Fruit fly (Drosophila melanogaster) whole organism, prepupa: ENCODE measurements around the gene snky.
A peak's percentile ranks its signal among the peaks of the same experiment; 100 is the strongest.

Experiments
- Blimp-1 ChIP-seq: fragments of 200-800 bp; sonication (Bioruptor generic); optimal IDR thresholded peaks from 3 replicates; lab custom pipeline; 2017; ENCODE audit warnings: missing biosample characterization, missing genetic modification characterization, mild to moderate bottlenecking, moderate library complexity, missing genetic modification reagents
- CG10669 ChIP-seq: fragments of 200-800 bp; sonication (Bioruptor generic); optimal IDR thresholded peaks from 3 replicates; lab custom pipeline; 2018; ENCODE audit warnings: missing biosample characterization, mild to moderate bottlenecking, missing genetic modification characterization, moderate library complexity
- CG11294 ChIP-seq: fragments of 200-800 bp; sonication (Bioruptor generic); IDR thresholded peaks from 2 replicates; pipeline ENCODE4 v1.3.6; 2022; ENCODE audit warnings: missing biosample characterization, missing genetic modification characterization
- CG15336 ChIP-seq: fragments of 200-800 bp; sonication (Bioruptor generic); IDR thresholded peaks from 2 replicates; pipeline ENCODE4 v1.3.6; 2022; ENCODE audit warnings: missing biosample characterization, missing genetic modification characterization
- CG1621 ChIP-seq: fragments of 200-800 bp; sonication (Bioruptor generic); optimal IDR thresholded peaks from 3 replicates; lab custom pipeline; 2018; ENCODE audit warnings: missing biosample characterization, mild to moderate bottlenecking, missing genetic modification characterization
- CG3032 ChIP-seq: fragments of 200-800 bp; optimal IDR thresholded peaks from 2 replicates; lab custom pipeline; 2019; ENCODE audit warnings: missing biosample characterization, mild to moderate bottlenecking, missing genetic modification characterization, moderate library complexity
- CG31627 ChIP-seq: fragments of 200-800 bp; sonication (Bioruptor generic); optimal IDR thresholded peaks from 3 replicates; lab custom pipeline; 2016; ENCODE audit warnings: missing biosample characterization, missing genetic modification characterization
- CG32006 ChIP-seq: fragments of 200-800 bp; sonication (Bioruptor generic); optimal IDR thresholded peaks from 3 replicates; lab custom pipeline; 2017; ENCODE audit warnings: missing biosample characterization, mild to moderate bottlenecking, missing genetic modification characterization
- CG34406 ChIP-seq: fragments of 200-800 bp; sonication (Bioruptor generic); optimal IDR thresholded peaks from 3 replicates; lab custom pipeline; 2016; ENCODE audit warnings: missing biosample characterization, missing genetic modification characterization
- CG3919 ChIP-seq: fragments of 200-800 bp; sonication (Bioruptor generic); optimal IDR thresholded peaks from 3 replicates; lab custom pipeline; 2016; ENCODE audit warnings: missing biosample characterization, missing genetic modification characterization
- CG4318 ChIP-seq: fragments of 200-800 bp; sonication (Bioruptor generic); optimal IDR thresholded peaks from 3 replicates; lab custom pipeline; 2017; ENCODE audit warnings: missing biosample characterization, mild to moderate bottlenecking, missing genetic modification characterization
- CG6808 ChIP-seq: fragments of 200-800 bp; sonication (Bioruptor generic); optimal IDR thresholded peaks from 3 replicates; lab custom pipeline; 2017; ENCODE audit warnings: missing biosample characterization, missing genetic modification characterization, mild to moderate bottlenecking, moderate library complexity, missing genetic modification reagents
- CG7368 ChIP-seq: fragments of 200-800 bp; sonication (Bioruptor generic); optimal IDR thresholded peaks from 3 replicates; lab custom pipeline; 2016; ENCODE audit warnings: missing biosample characterization, missing genetic modification characterization
- CG8119 ChIP-seq: fragments of 200-800 bp; sonication (Bioruptor generic); IDR thresholded peaks from 3 replicates; pipeline ENCODE4 v1.3.6; 2022; ENCODE audit warnings: missing biosample characterization, missing genetic modification characterization
- CG8319 ChIP-seq: fragments of 200-800 bp; sonication (Bioruptor generic); optimal IDR thresholded peaks from 3 replicates; lab custom pipeline; 2016; ENCODE audit warnings: missing biosample characterization, missing genetic modification characterization
- CG8632 ChIP-seq: fragments of 200-800 bp; sonication (Bioruptor generic); optimal IDR thresholded peaks from 3 replicates; lab custom pipeline; 2016; ENCODE audit warnings: missing biosample characterization, missing genetic modification characterization
- Eip75B ChIP-seq: fragments of 200-800 bp; sonication (Bioruptor generic); optimal IDR thresholded peaks from 3 replicates; lab custom pipeline; 2016; ENCODE audit warnings: missing biosample characterization, missing genetic modification characterization
- Eip78C ChIP-seq: fragments of 200-800 bp; sonication (Bioruptor generic); peaks from one replicate; lab custom pipeline; 2016; ENCODE audit warnings: missing biosample characterization, missing genetic modification characterization
- Eip93F ChIP-seq: fragments of 200-800 bp; sonication (Bioruptor generic); optimal IDR thresholded peaks from 2 replicates; lab custom pipeline; 2016; ENCODE audit warnings: missing biosample characterization, mild to moderate bottlenecking, missing genetic modification characterization
- Ets21C ChIP-seq: fragments of 200-800 bp; sonication (Bioruptor generic); optimal IDR thresholded peaks from 3 replicates; lab custom pipeline; 2016; ENCODE audit warnings: missing biosample characterization, missing genetic modification characterization
- Gug ChIP-seq: fragments of 200-800 bp; sonication (Bioruptor generic); IDR thresholded peaks from 2 replicates; pipeline ENCODE4 v1.3.6; 2022; ENCODE audit warnings: missing biosample characterization, missing genetic modification characterization
- Hr39 ChIP-seq: fragments of 200-800 bp; sonication (Bioruptor generic); optimal IDR thresholded peaks from 2 replicates; lab custom pipeline; 2016; ENCODE audit warnings: missing biosample characterization, missing genetic modification characterization
- Lpt ChIP-seq: fragments of 200-800 bp; sonication (Bioruptor generic); optimal IDR thresholded peaks from 3 replicates; lab custom pipeline; 2016; ENCODE audit warnings: missing biosample characterization, missing genetic modification characterization
- Met ChIP-seq: fragments of 200-800 bp; sonication (Bioruptor generic); optimal IDR thresholded peaks from 3 replicates; lab custom pipeline; 2016; ENCODE audit warnings: missing biosample characterization, missing genetic modification characterization
- OdsH ChIP-seq: fragments of 200-800 bp; sonication (Bioruptor generic); optimal IDR thresholded peaks from 3 replicates; lab custom pipeline; 2016; ENCODE audit warnings: missing biosample characterization, missing genetic modification characterization
- Sox102F ChIP-seq: fragments of 200-800 bp; sonication (Bioruptor generic); optimal IDR thresholded peaks from 2 replicates; lab custom pipeline; 2016; ENCODE audit warnings: missing biosample characterization, mild to moderate bottlenecking, missing genetic modification characterization
- Sox15 ChIP-seq: fragments of 200-800 bp; sonication (Bioruptor generic); optimal IDR thresholded peaks from 3 replicates; lab custom pipeline; 2016; ENCODE audit warnings: missing biosample characterization, missing genetic modification characterization
- achi ChIP-seq: fragments of 200-800 bp; sonication (Bioruptor generic); optimal IDR thresholded peaks from 3 replicates; lab custom pipeline; 2016; ENCODE audit warnings: missing biosample characterization, missing genetic modification characterization
- acj6 ChIP-seq: fragments of 200-800 bp; sonication (Bioruptor generic); optimal IDR thresholded peaks from 3 replicates; lab custom pipeline; 2016; ENCODE audit warnings: missing biosample characterization, missing genetic modification characterization
- dsx ChIP-seq: fragments of 200-800 bp; optimal IDR thresholded peaks from 3 replicates; lab custom pipeline; 2019; ENCODE audit warnings: missing biosample characterization, mild to moderate bottlenecking, missing genetic modification characterization, moderate library complexity; ENCODE audit not compliant: poor library complexity, severe bottlenecking
- eg ChIP-seq: fragments of 200-800 bp; sonication (Bioruptor generic); IDR thresholded peaks from 3 replicates; pipeline ENCODE4 v1.3.6; 2022; ENCODE audit warnings: missing biosample characterization, missing genetic modification characterization
- esn ChIP-seq: fragments of 200-800 bp; sonication (Bioruptor generic); optimal IDR thresholded peaks from 2 replicates; lab custom pipeline; 2016; ENCODE audit warnings: missing biosample characterization, mild to moderate bottlenecking, missing genetic modification characterization, moderate library complexity
- fd59A ChIP-seq: fragments of 200-800 bp; sonication (Bioruptor generic); optimal IDR thresholded peaks from 2 replicates; lab custom pipeline; 2017; ENCODE audit warnings: missing biosample characterization, mild to moderate bottlenecking, missing genetic modification characterization, missing genetic modification reagents
- lz ChIP-seq: fragments of 200-800 bp; sonication (Bioruptor generic); optimal IDR thresholded peaks from 3 replicates; lab custom pipeline; 2016; ENCODE audit warnings: missing biosample characterization, missing genetic modification characterization
- net ChIP-seq: fragments of 200-800 bp; sonication (Bioruptor generic); optimal IDR thresholded peaks from 3 replicates; lab custom pipeline; 2016; ENCODE audit warnings: missing biosample characterization, missing genetic modification characterization
- pdm3 ChIP-seq: fragments of 200-800 bp; sonication (Bioruptor generic); optimal IDR thresholded peaks from 3 replicates; lab custom pipeline; 2016; ENCODE audit warnings: missing biosample characterization, missing genetic modification characterization
- salr ChIP-seq, 2 experiments: fragments of 200-800 bp; sonication (Bioruptor generic); optimal IDR thresholded peaks; 3 replicates each; lab custom pipeline; 2016 to 2018; ENCODE audit warnings: missing biosample characterization in 2 of 2, missing genetic modification characterization in 2 of 2, mild to moderate bottlenecking in 1 of 2
- ss ChIP-seq, 2 experiments: fragments of 200-800 bp; sonication (Bioruptor generic); optimal IDR thresholded peaks; 2 replicates in 1 of 2; 3 replicates in 1 of 2; lab custom pipeline; 2017 to 2018; ENCODE audit warnings: mild to moderate bottlenecking in 2 of 2, missing biosample characterization in 2 of 2, missing genetic modification characterization in 2 of 2, moderate library complexity in 1 of 2
- svp ChIP-seq: fragments of 200-800 bp; sonication (Bioruptor generic); peaks from one replicate; lab custom pipeline; 2016; ENCODE audit warnings: missing biosample characterization, missing genetic modification characterization
- topi ChIP-seq: fragments of 200-800 bp; sonication (Bioruptor generic); optimal IDR thresholded peaks from 3 replicates; lab custom pipeline; 2016; ENCODE audit warnings: missing biosample characterization, missing genetic modification characterization

The snky gene

DNA sequence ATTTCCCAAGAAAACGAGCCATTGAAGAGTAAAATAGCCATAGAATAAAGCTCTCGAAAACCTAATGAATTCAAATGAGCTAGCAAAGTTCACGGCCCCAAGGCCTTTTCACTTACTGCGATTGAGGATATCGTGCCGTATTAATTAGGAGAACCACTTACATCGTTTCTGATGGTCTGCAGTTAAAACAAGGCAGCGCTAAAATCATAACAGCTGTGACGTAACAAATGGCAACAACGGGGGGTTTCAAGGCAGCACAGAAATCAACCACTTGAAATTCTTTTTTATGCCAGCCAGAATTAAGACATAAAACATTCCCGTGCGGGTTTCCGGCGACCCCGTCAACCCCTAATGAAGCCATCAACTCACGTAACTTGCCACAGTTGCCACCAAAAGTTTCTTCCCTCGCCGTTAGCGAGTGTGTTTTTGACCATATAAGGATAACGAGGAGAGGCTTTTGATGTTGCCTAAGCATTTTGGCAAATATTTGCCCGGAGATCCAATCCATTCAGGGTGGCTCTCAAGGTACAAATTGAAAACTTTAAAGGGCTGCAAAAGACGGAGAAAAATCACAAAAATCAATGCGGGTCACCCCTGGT lies 35.9 kb downstream of the snky start:
- no peak for TF ChIP-seq Gug (GFP tag; lab: Robert Waterston, UW)
- TF ChIP-seq CG8119 (GFP tag; lab: Robert Waterston, UW), result no peak
- TF ChIP-seq CG10669 (GFP tag; lab: Kevin White, UChicago), result no peak
- TF ChIP-seq CG7368 (GFP tag; lab: Kevin White, UChicago), result no peak
- TF ChIP-seq CG8632 (GFP tag; lab: Kevin White, UChicago), result no peak
- TF ChIP-seq Eip78C (GFP tag; lab: Kevin White, UChicago), result no peak
- no peak for TF ChIP-seq Ets21C (GFP tag; lab: Kevin White, UChicago)
- no peak for TF ChIP-seq CG11294 (GFP tag; lab: Robert Waterston, UW)
- no peak for TF ChIP-seq Eip93F
- TF ChIP-seq CG32006, result no peak
- no peak for TF ChIP-seq topi (GFP tag; lab: Kevin White, UChicago)
- TF ChIP-seq Sox102F (GFP tag; lab: Kevin White, UChicago), result no peak
- TF ChIP-seq CG34406 (GFP tag; lab: Kevin White, UChicago), result no peak
- no peak for TF ChIP-seq achi (GFP tag; lab: Kevin White, UChicago)
- no peak for TF ChIP-seq Met (GFP tag; lab: Kevin White, UChicago)
- TF ChIP-seq fd59A, result no peak
- TF ChIP-seq CG4318, result no peak

DNA sequence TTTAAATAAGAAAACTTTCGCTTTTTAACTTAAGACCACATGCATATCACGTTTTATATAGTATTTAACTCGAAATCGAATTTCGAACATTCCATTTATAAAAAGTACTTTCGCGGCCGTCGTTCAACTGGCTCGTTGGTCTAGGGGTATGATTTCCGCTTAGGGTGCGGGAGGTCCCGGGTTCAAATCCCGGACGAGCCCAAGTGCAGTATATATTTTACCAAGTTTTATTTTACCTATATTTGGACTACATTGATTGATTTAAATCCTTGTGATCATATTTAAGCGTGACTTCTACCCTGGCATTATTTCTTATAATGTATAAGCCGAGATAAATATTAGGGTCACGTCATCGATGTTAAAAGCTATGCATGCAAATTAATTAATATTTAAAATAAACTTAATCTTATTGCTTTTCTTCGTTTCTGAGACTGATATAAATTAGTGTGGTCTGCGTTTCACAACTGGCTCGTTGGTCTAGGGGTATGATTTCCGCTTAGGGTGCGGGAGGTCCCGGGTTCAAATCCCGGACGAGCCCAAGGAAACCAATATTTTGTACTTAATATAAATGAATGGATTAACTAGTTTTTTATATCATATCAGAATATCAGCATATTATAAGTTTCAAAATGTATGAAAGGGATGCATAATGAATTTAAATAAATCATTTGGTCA lies 36.9 kb downstream of the snky start:
- no peak for TF ChIP-seq Sox15 (GFP tag; lab: Kevin White, UChicago)
- peak; percentile 61 for TF ChIP-seq svp
- TF ChIP-seq, all 60 proteins: peak for 1

DNA sequence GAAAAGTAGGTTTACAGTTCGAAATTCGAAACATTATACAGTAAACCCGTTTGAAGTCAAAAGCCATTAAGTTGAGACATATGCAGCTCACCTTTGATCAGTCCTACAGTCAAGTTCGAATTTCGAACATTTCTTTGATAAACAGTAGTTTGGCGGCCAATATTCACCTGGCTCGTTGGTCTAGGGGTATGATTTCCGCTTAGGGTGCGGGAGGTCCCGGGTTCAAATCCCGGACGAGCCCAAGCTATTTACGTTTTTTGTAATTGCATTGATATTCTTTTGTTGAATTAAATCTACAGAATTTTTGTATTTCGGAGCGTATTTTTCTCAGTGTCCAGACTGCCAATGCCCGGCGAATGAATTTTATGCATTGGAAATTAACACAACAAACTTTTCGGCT lies 37.9 kb downstream of the snky start:
- TF ChIP-seq CG8119 (GFP tag; lab: Robert Waterston, UW) (0 out of 3 replicates have a peak, but pooled peaks have one; percentile 16), Met (GFP tag; lab: Kevin White, UChicago) (peak; percentile 26), CG7368 (GFP tag; lab: Kevin White, UChicago) (no peak), net (GFP tag; lab: Kevin White, UChicago) (no peak), topi (GFP tag; lab: Kevin White, UChicago) (peak; percentile 31), Hr39 (GFP tag; lab: Kevin White, UChicago) (peak; percentile 9), OdsH (no peak), CG31627 (GFP tag; lab: Kevin White, UChicago) (peak; percentile 5), CG8632 (GFP tag; lab: Kevin White, UChicago) (no peak), Eip78C (GFP tag; lab: Kevin White, UChicago) (peak; percentile 62), esn (GFP tag; lab: Kevin White, UChicago) (peak; percentile 10), eg (GFP tag; lab: Robert Waterston, UW) (0 out of 3 replicates have a peak, but pooled peaks have one; percentile 22), acj6 (GFP tag; lab: Kevin White, UChicago) (peak; percentile 9), svp (peak; percentile 82)

DNA sequence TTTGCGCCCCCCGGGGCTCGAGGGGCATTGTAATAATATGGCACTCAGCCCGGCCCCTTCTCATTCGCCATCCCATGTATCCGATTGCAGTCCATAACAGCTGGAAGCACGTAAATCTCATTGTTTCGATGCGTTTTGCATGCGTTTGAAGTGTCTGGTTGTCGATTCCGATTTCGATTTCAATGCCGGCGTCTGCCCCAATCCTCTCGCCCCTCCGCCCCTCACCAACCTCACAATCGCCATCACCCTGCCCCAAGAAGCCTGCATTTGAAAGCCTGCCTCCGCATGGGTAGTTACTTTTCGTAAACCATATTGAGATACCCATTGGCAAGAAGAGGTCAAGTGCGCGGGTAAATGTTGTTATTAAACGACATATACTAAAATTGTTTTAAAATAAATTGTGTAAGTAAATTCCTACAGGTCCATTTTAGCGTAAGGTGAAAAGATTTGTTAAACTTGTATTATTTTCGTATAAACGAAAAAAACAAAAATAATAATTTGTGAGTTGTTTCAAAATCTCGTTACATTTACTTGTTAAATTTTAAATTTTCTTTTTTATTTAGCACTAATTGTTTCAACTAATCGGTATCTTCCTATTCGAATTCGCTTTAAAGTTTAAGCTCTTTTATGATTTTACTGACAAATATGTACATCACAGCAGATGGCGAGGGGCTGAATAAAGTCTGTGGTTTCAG lies 38.5 kb downstream of the snky start:
- TF ChIP-seq CG8119 (GFP tag; lab: Robert Waterston, UW) (peak; percentile 59), pdm3 (GFP tag; lab: Kevin White, UChicago) (no peak), Sox102F (GFP tag; lab: Kevin White, UChicago) (no peak), CG3032 (tag; lab: Kevin White, UChicago) (peak; percentile 73), fd59A (peak; percentile 26), CG31627 (GFP tag; lab: Kevin White, UChicago) (peak; percentile 10), salr (GFP tag; optimal IDR thresholded peaks at IDR 0.05; lab: Kevin White, UChicago) (peak in 1 of 2 experiments; percentile 83), achi (GFP tag; lab: Kevin White, UChicago) (peak; percentile 63), Lpt (GFP tag; lab: Kevin White, UChicago) (no peak), svp (no peak), CG3919 (peak; percentile 18), ss (GFP tag; optimal IDR thresholded peaks at IDR 0.05; lab: Kevin White, UChicago) (no peak), CG6808 (GFP tag; lab: Kevin White, UChicago) (peak; percentile 55), CG8319 (GFP tag; lab: Kevin White, UChicago) (peak; percentile 2), Blimp-1 (GFP tag; lab: Kevin White, UChicago) (peak; percentile 55), CG1621 (tag; lab: Kevin White, UChicago) (no peak), Ets21C (GFP tag; lab: Kevin White, UChicago) (no peak), Gug (GFP tag; lab: Robert Waterston, UW) (no peak), CG10669 (GFP tag; lab: Kevin White, UChicago) (peak; percentile 43), dsx (GFP tag; lab: Kevin White, UChicago) (no peak), Met (GFP tag; lab: Kevin White, UChicago) (no peak), CG34406 (GFP tag; lab: Kevin White, UChicago) (peak; percentile 72), Eip75B (GFP tag; lab: Kevin White, UChicago) (no peak), CG15336 (GFP tag; lab: Robert Waterston, UW) (peak; percentile 68), lz (GFP tag; lab: Kevin White, UChicago) (peak; percentile 20)
